Worm (Caenorhabditis elegans) whole organism, young adult: ENCODE measurements around the gene ceh-40.

Experiments
- C17E4.6 ChIP-seq: fragments of 200-800 bp; sonication (Bioruptor generic); IDR thresholded peaks from 2 replicates; pipeline ENCODE4 v1.3.6; 2022; ENCODE audit warnings: missing genetic modification reagents, missing genetic modification characterization, missing compliant biosample characterization
- D2030.7 ChIP-seq: fragments of 200-800 bp; sonication (Bioruptor generic); IDR thresholded peaks from 2 replicates; pipeline ENCODE4 v1.3.6; 2022; ENCODE audit warnings: missing genetic modification reagents, missing genetic modification characterization, missing compliant biosample characterization
- F10E7.11 ChIP-seq: sonication (generic microtip); optimal IDR thresholded peaks from 2 replicates; lab custom pipeline; 2017; ENCODE audit warnings: mild to moderate bottlenecking, missing genetic modification characterization, moderate library complexity, missing compliant biosample characterization
- F23B12.7 ChIP-seq: sonication (generic microtip); optimal IDR thresholded peaks from 2 replicates; lab custom pipeline; 2017; ENCODE audit warnings: missing genetic modification characterization, mild to moderate bottlenecking, missing compliant biosample characterization, antibody characterized with exemption, moderate library complexity; ENCODE audit not compliant: insufficient read depth
- F49E8.2 ChIP-seq: sonication (generic microtip); optimal IDR thresholded peaks from 3 replicates; lab custom pipeline; 2017; ENCODE audit warnings: missing genetic modification characterization, mild to moderate bottlenecking, missing compliant biosample characterization, antibody characterized with exemption, moderate library complexity; ENCODE audit not compliant: insufficient read depth
- F52B5.7 ChIP-seq: sonication (generic microtip); optimal IDR thresholded peaks from 2 replicates; lab custom pipeline; 2016; ENCODE audit warnings: mild to moderate bottlenecking, missing genetic modification characterization, missing compliant biosample characterization
- T26A5.8 ChIP-seq: sonication (generic microtip); optimal IDR thresholded peaks from 2 replicates; lab custom pipeline; 2016; ENCODE audit warnings: missing genetic modification characterization, missing compliant biosample characterization
- Y79H2A.3 ChIP-seq: fragments of 200-800 bp; sonication (Bioruptor generic); conservative IDR thresholded peaks from 2 replicates; pipeline ENCODE4 v1.3.6; 2022; ENCODE audit warnings: missing genetic modification reagents, missing genetic modification characterization, missing compliant biosample characterization
- ama-1 ChIP-seq, 3 experiments: fragments of 150-350 bp in 1 of 3; sonication (generic microtip) in 2 of 3; optimal IDR thresholded peaks; 2 replicates each; lab custom pipeline; 2014 to 2018; ENCODE audit warnings: missing biosample characterization in 2 of 3, missing genetic modification characterization in 2 of 3, missing genetic modification reagents in 2 of 3
- aptf-2 ChIP-seq: fragments of 200-800 bp; sonication (Bioruptor generic); conservative IDR thresholded peaks from 2 replicates; pipeline ENCODE4 v1.3.6; 2022; ENCODE audit warnings: missing genetic modification reagents, missing genetic modification characterization, missing compliant biosample characterization
- attf-3 ChIP-seq: fragments of 200-800 bp; sonication (Bioruptor generic); conservative IDR thresholded peaks from 2 replicates; pipeline ENCODE4 v1.3.6; 2022; ENCODE audit warnings: missing genetic modification reagents, missing genetic modification characterization, missing compliant biosample characterization
- bed-1 ChIP-seq: fragments of 200-800 bp; sonication (Bioruptor generic); IDR thresholded peaks from 2 replicates; pipeline ENCODE4 v1.3.6; 2022; ENCODE audit warnings: missing genetic modification reagents, missing genetic modification characterization, missing compliant biosample characterization
- bed-2 ChIP-seq: fragments of 200-800 bp; sonication (Bioruptor generic); IDR thresholded peaks from 2 replicates; pipeline ENCODE4 v1.3.6; 2022; ENCODE audit warnings: missing genetic modification reagents, missing genetic modification characterization, missing compliant biosample characterization
- ccch-3 ChIP-seq: fragments of 200-800 bp; sonication (Bioruptor generic); optimal IDR thresholded peaks from 2 replicates; lab custom pipeline; 2018; ENCODE audit warnings: mild to moderate bottlenecking, missing genetic modification characterization, missing compliant biosample characterization
- ceh-40 ChIP-seq: fragments of 200-800 bp; sonication (Bioruptor generic); IDR thresholded peaks from 2 replicates; pipeline ENCODE4 v1.3.6; 2022; ENCODE audit warnings: missing genetic modification characterization, missing compliant biosample characterization
- die-1 ChIP-seq: sonication (generic microtip); optimal IDR thresholded peaks from 2 replicates; lab custom pipeline; 2016; ENCODE audit warnings: missing genotype, mild to moderate bottlenecking, missing genetic modification characterization, missing compliant biosample characterization
- dox-1 ChIP-seq: fragments of 200-800 bp; sonication (Bioruptor generic); IDR thresholded peaks from 2 replicates; pipeline ENCODE4 v1.3.6; 2022; ENCODE audit warnings: missing genetic modification reagents, missing genetic modification characterization, missing compliant biosample characterization
- dpff-1 ChIP-seq: sonication (generic microtip); optimal IDR thresholded peaks from 2 replicates; lab custom pipeline; 2017; ENCODE audit warnings: mild to moderate bottlenecking, missing genetic modification characterization, missing compliant biosample characterization
- efl-1 ChIP-seq: fragments of 150-350 bp; optimal IDR thresholded peaks from 2 replicates; lab custom pipeline; 2014; ENCODE audit warnings: missing biosample characterization, missing genetic modification reagents, missing genetic modification characterization
- egl-18 ChIP-seq: fragments of 200-800 bp; sonication (Bioruptor generic); IDR thresholded peaks from 2 replicates; pipeline ENCODE4 v1.3.6; 2022; ENCODE audit warnings: missing genetic modification reagents, missing genetic modification characterization, missing compliant biosample characterization
- hmg-1.2 ChIP-seq: fragments of 200-800 bp; sonication (Bioruptor generic); IDR thresholded peaks from 2 replicates; pipeline ENCODE4 v1.3.6; 2022; ENCODE audit warnings: missing genetic modification reagents, missing genetic modification characterization, missing compliant biosample characterization
- hmg-20 ChIP-seq: fragments of 200-800 bp; sonication (Bioruptor generic); IDR thresholded peaks from 2 replicates; pipeline ENCODE4 v1.3.6; 2022; ENCODE audit warnings: missing genetic modification reagents, missing genetic modification characterization, missing compliant biosample characterization
- lin-54 ChIP-seq: fragments of 200-800 bp; sonication (Bioruptor generic); optimal IDR thresholded peaks from 2 replicates; lab custom pipeline; 2018; ENCODE audit warnings: mild to moderate bottlenecking, missing genetic modification characterization, missing compliant biosample characterization
- madf-10 ChIP-seq: sonication (generic microtip); optimal IDR thresholded peaks from 2 replicates; lab custom pipeline; 2016; ENCODE audit warnings: mild to moderate bottlenecking, missing genetic modification characterization, missing compliant biosample characterization
- madf-3 ChIP-seq: fragments of 200-800 bp; sonication (Bioruptor generic); IDR thresholded peaks from 2 replicates; pipeline ENCODE4 v1.3.6; 2022; ENCODE audit warnings: missing genetic modification reagents, missing genetic modification characterization, missing compliant biosample characterization
- madf-6 ChIP-seq: fragments of 200-800 bp; sonication (Bioruptor generic); IDR thresholded peaks from 2 replicates; pipeline ENCODE4 v1.3.6; 2022; ENCODE audit warnings: missing genetic modification reagents, missing genetic modification characterization, missing compliant biosample characterization
- mxl-1 ChIP-seq: sonication (generic microtip); optimal IDR thresholded peaks from 2 replicates; lab custom pipeline; 2016; ENCODE audit warnings: missing genetic modification characterization, missing compliant biosample characterization
- nfya-1 ChIP-seq: sonication (generic microtip); optimal IDR thresholded peaks from 2 replicates; lab custom pipeline; 2017; ENCODE audit warnings: antibody characterized with exemption, missing compliant biosample characterization, missing genetic modification characterization, borderline replicate concordance; ENCODE audit not compliant: insufficient read depth
- nfyb-1 ChIP-seq: fragments of 200-800 bp; sonication (Bioruptor generic); IDR thresholded peaks from 2 replicates; pipeline ENCODE4 v1.3.6; 2022; ENCODE audit warnings: missing genetic modification reagents, missing genetic modification characterization, missing compliant biosample characterization
- nhr-120 ChIP-seq: fragments of 200-800 bp; sonication (Bioruptor generic); IDR thresholded peaks from 2 replicates; pipeline ENCODE4 v1.3.6; 2022; ENCODE audit warnings: missing genetic modification characterization, missing compliant biosample characterization
- nhr-27 ChIP-seq: fragments of 200-800 bp; sonication (Bioruptor generic); optimal IDR thresholded peaks from 2 replicates; lab custom pipeline; 2018; ENCODE audit warnings: mild to moderate bottlenecking, missing genetic modification characterization, moderate library complexity, missing compliant biosample characterization
- pbrm-1 ChIP-seq: fragments of 200-800 bp; sonication (Bioruptor generic); IDR thresholded peaks from 2 replicates; pipeline ENCODE4 v1.3.6; 2022; ENCODE audit warnings: missing genetic modification reagents, missing genetic modification characterization, missing compliant biosample characterization
- rec-8 ChIP-seq, 2 experiments: sonication (generic microtip); optimal IDR thresholded peaks; 2 replicates each; lab custom pipeline; 2016; ENCODE audit warnings: mild to moderate bottlenecking in 2 of 2, missing genetic modification characterization in 2 of 2, missing genetic modification reagents in 2 of 2, missing genotype in 2 of 2, missing biosample characterization in 1 of 2, missing compliant biosample characterization in 1 of 2, moderate library complexity in 1 of 2
- sdz-38 ChIP-seq: sonication (generic microtip); optimal IDR thresholded peaks from 2 replicates; lab custom pipeline; 2016; ENCODE audit warnings: missing genotype, missing genetic modification characterization, missing compliant biosample characterization
- snpc-1.1 ChIP-seq: sonication (generic microtip); optimal IDR thresholded peaks from 2 replicates; lab custom pipeline; 2017; ENCODE audit warnings: missing genetic modification characterization, mild to moderate bottlenecking, missing compliant biosample characterization, antibody characterized with exemption, moderate library complexity, missing genotype, missing genetic modification reagents; ENCODE audit not compliant: insufficient read depth
- snpc-1.3 ChIP-seq: sonication (generic microtip); optimal IDR thresholded peaks from 2 replicates; lab custom pipeline; 2017; ENCODE audit warnings: missing genetic modification characterization, mild to moderate bottlenecking, missing compliant biosample characterization, antibody characterized with exemption, moderate library complexity, missing genotype, missing genetic modification reagents; ENCODE audit not compliant: insufficient read depth
- snpc-4 ChIP-seq, 5 experiments: fragments of 150-350 bp in 1 of 5; sonication (generic microtip) in 4 of 5; optimal IDR thresholded peaks; 2 replicates each; lab custom pipeline; 2014 to 2018; ENCODE audit warnings: missing genetic modification characterization in 5 of 5, missing biosample characterization in 3 of 5, antibody characterized with exemption in 2 of 5, mild to moderate bottlenecking in 2 of 5, missing compliant biosample characterization in 2 of 5, missing genotype in 2 of 5, moderate library complexity in 2 of 5, missing genetic modification reagents in 1 of 5
- zim-3 ChIP-seq: sonication (generic microtip); optimal IDR thresholded peaks from 2 replicates; lab custom pipeline; 2017; ENCODE audit warnings: mild to moderate bottlenecking, missing genetic modification characterization, moderate library complexity, missing compliant biosample characterization
- ztf-18 ChIP-seq: sonication (generic microtip); optimal IDR thresholded peaks from 2 replicates; lab custom pipeline; 2016; ENCODE audit warnings: missing genotype, mild to moderate bottlenecking, missing genetic modification characterization, missing compliant biosample characterization
- ztf-26 ChIP-seq: sonication (generic microtip); optimal IDR thresholded peaks from 2 replicates; lab custom pipeline; 2017; ENCODE audit warnings: missing genetic modification characterization, missing compliant biosample characterization

ceh-40 gene

DNA sequence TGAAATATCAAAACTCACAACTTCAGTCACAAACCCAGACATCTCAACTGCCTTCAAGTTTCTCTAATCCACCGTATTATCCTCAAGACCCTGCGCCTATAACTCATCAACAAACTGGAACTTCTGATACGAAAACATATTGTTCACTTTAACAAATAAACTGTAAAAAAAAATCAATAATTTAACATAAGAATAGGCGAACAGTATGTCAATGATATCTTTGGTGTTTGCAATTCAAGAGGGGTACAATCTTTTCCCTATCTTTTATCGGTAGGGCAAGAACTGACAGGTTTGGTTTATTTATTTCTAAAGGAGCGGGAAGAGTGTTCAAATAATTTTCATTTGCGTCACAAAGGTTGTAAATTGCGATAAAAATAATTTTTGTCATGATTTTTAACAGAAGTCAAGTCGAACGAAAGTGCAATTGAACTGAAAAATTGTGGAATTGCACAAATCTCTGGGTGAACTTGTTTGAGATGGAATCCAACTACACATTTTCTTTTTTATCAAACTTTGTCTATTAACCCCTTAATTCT, 42.4 kb upstream of the ceh-40 start (continued):
- peak; percentile 91 for TF ChIP-seq F10E7.11
- no peak for TF ChIP-seq mxl-1 (tag; lab: Kevin White, UChicago)
- TF ChIP-seq T26A5.8: no peak
- TF ChIP-seq hmg-20 (GFP tag; lab: Robert Waterston, UW): peak; percentile 91
- TF ChIP-seq F23B12.7 (tag; lab: Kevin White, UChicago): peak; percentile 97
- 0 out of 2 replicates have a peak, but pooled peaks have one; percentile 38 for TF ChIP-seq attf-3 (GFP tag; lab: Robert Waterston, UW)
- peak; percentile 80 for TF ChIP-seq nhr-27 (tag; lab: Kevin White, UChicago)
- TF ChIP-seq ztf-18 (tag; lab: Kevin White, UChicago): peak; percentile 79
- TF ChIP-seq ceh-40 (GFP tag; lab: Robert Waterston, UW): 0 out of 2 replicates have a peak, but pooled peaks have one; percentile 28
- TF ChIP-seq ccch-3 (GFP tag; lab: Kevin White, UChicago): peak; percentile 86
- TF ChIP-seq dpff-1 (tag; lab: Kevin White, UChicago): peak; percentile 86
- peak; percentile 96 for TF ChIP-seq dox-1 (GFP tag; lab: Robert Waterston, UW)
- no peak for TF ChIP-seq aptf-2 (GFP tag; lab: Robert Waterston, UW)
- peak; percentile 81 for TF ChIP-seq hmg-1.2
- TF ChIP-seq die-1 (tag; lab: Kevin White, UChicago): peak; percentile 66
- no peak for TF ChIP-seq efl-1 (GFP tag; lab: Kevin White, UChicago)
- TF ChIP-seq rec-8 (tag; optimal IDR thresholded peaks at IDR 0.05; lab: Kevin White, UChicago): peak in 1 of 2 experiments; percentile 47
- no peak for TF ChIP-seq snpc-1.3 (tag; lab: Kevin White, UChicago)
- peak; percentile 23 for TF ChIP-seq zim-3 (tag; lab: Kevin White, UChicago)
- TF ChIP-seq ama-1 (optimal IDR thresholded peaks at IDR 0.05; lab: Kevin White, UChicago): no peak
- peak in 1 of 2 experiments; percentile 73 for TF ChIP-seq ama-1 (GFP tag; optimal IDR thresholded peaks at IDR 0.05; lab: Kevin White, UChicago)
- peak; percentile 77 for TF ChIP-seq F52B5.7
- TF ChIP-seq bed-2 (GFP tag; lab: Robert Waterston, UW): peak; percentile 29; the same call in 1 of the 2 replicates
- TF ChIP-seq ztf-26 (tag; lab: Kevin White, UChicago): peak; percentile 99
- TF ChIP-seq madf-6 (GFP tag; lab: Robert Waterston, UW): no peak
- no peak for TF ChIP-seq nhr-120 (GFP tag; lab: Robert Waterston, UW)
- no peak for TF ChIP-seq nfya-1
- peak; percentile 77 for TF ChIP-seq C17E4.6 (GFP tag; lab: Robert Waterston, UW)
- TF ChIP-seq F49E8.2 (tag; lab: Kevin White, UChicago): no peak
- TF ChIP-seq snpc-4 (GFP tag; optimal IDR thresholded peaks at IDR 0.05; lab: Kevin White, UChicago): peak; percentile 51
- TF ChIP-seq snpc-4 (tag; optimal IDR thresholded peaks at IDR 0.05; lab: Kevin White, UChicago): peak; percentile 71 to 86 (median 82)
- no peak for TF ChIP-seq sdz-38
- TF ChIP-seq snpc-1.1 (tag; lab: Kevin White, UChicago): peak; percentile 53
- peak; percentile 90 for TF ChIP-seq pbrm-1
- peak; percentile 96 for TF ChIP-seq madf-10 (tag; lab: Kevin White, UChicago)
- peak; percentile 95 for TF ChIP-seq nfyb-1 (GFP tag; lab: Robert Waterston, UW)
- TF ChIP-seq D2030.7 (GFP tag; lab: Robert Waterston, UW): no peak
- peak; percentile 72 for TF ChIP-seq madf-3 (GFP tag; lab: Robert Waterston, UW)
- TF ChIP-seq Y79H2A.3 (GFP tag; lab: Robert Waterston, UW): no peak
- TF ChIP-seq egl-18 (GFP tag; lab: Robert Waterston, UW): peak; percentile 88; the same call in 1 of the 2 replicates
- no peak for TF ChIP-seq bed-1
- peak; percentile 88 for TF ChIP-seq lin-54 (GFP tag; lab: Kevin White, UChicago)
